Worm (Caenorhabditis elegans) whole organism, late embryonic: ENCODE data around the gene ZK632.4.

ENCODE experiments used
- C08G9.2 ChIP-seq: sonication (generic microtip); optimal IDR thresholded peaks from 2 replicates; lab custom pipeline; 2016; ENCODE audit warnings: mild to moderate bottlenecking, missing genetic modification characterization, moderate library complexity, missing compliant biosample characterization
- C38D4.7 ChIP-seq: fragments of 200-800 bp; sonication (Bioruptor generic); optimal IDR thresholded peaks from 2 replicates; lab custom pipeline; 2018; ENCODE audit warnings: mild to moderate bottlenecking, missing genetic modification characterization, moderate library complexity, missing compliant biosample characterization
- K02D7.2 ChIP-seq: sonication (generic microtip); optimal IDR thresholded peaks from 2 replicates; lab custom pipeline; 2017; ENCODE audit warnings: mild to moderate bottlenecking, missing genetic modification characterization, missing compliant biosample characterization
- T23F11.4 ChIP-seq: fragments of 200-800 bp; sonication (Bioruptor generic); optimal IDR thresholded peaks from 2 replicates; lab custom pipeline; 2018; ENCODE audit warnings: mild to moderate bottlenecking, missing genetic modification characterization, missing compliant biosample characterization
- Y22D7AL.16 ChIP-seq: sonication (generic microtip); optimal IDR thresholded peaks from 2 replicates; lab custom pipeline; 2016; ENCODE audit warnings: missing genetic modification characterization, missing compliant biosample characterization
- ahr-1 ChIP-seq: sonication (generic microtip); optimal IDR thresholded peaks from 2 replicates; lab custom pipeline; 2016; ENCODE audit warnings: missing genetic modification characterization, missing compliant biosample characterization
- ceh-18 ChIP-seq: sonication (generic microtip); optimal IDR thresholded peaks from 2 replicates; lab custom pipeline; 2016; ENCODE audit warnings: missing genetic modification characterization, missing compliant biosample characterization
- ceh-2 ChIP-seq: sonication (generic microtip); optimal IDR thresholded peaks from 2 replicates; lab custom pipeline; 2016; ENCODE audit warnings: missing genotype, missing genetic modification characterization, missing compliant biosample characterization
- ceh-22 ChIP-seq: sonication (generic microtip); optimal IDR thresholded peaks from 2 replicates; lab custom pipeline; 2017; ENCODE audit warnings: missing biosample characterization, missing genetic modification characterization
- ceh-24 ChIP-seq: sonication (generic microtip); optimal IDR thresholded peaks from 2 replicates; lab custom pipeline; 2016; ENCODE audit warnings: mild to moderate bottlenecking, missing genetic modification characterization, missing compliant biosample characterization
- ceh-30 ChIP-seq: fragments of 150-350 bp; optimal IDR thresholded peaks from 2 replicates; lab custom pipeline; 2014; ENCODE audit warnings: missing biosample characterization, missing genetic modification characterization
- ceh-31 ChIP-seq: sonication (generic microtip); optimal IDR thresholded peaks from 2 replicates; lab custom pipeline; 2016; ENCODE audit warnings: missing genetic modification characterization, missing compliant biosample characterization
- ceh-34 ChIP-seq: sonication (generic microtip); optimal IDR thresholded peaks from 2 replicates; lab custom pipeline; 2016; ENCODE audit warnings: mild to moderate bottlenecking, missing genetic modification characterization, missing compliant biosample characterization
- ceh-48 ChIP-seq: sonication (generic microtip); optimal IDR thresholded peaks from 2 replicates; lab custom pipeline; 2016; ENCODE audit warnings: missing genetic modification characterization, inconsistent platforms, missing compliant biosample characterization
- ceh-6 ChIP-seq: fragments of 200-800 bp; sonication (Bioruptor generic); optimal IDR thresholded peaks from 2 replicates; lab custom pipeline; 2018; ENCODE audit warnings: mild to moderate bottlenecking, missing genetic modification characterization, missing compliant biosample characterization
- ceh-9 ChIP-seq: sonication (generic microtip); optimal IDR thresholded peaks from 2 replicates; lab custom pipeline; 2016; ENCODE audit warnings: mild to moderate bottlenecking, missing genetic modification characterization, inconsistent platforms, missing compliant biosample characterization
- che-1 ChIP-seq: sonication (generic microtip); optimal IDR thresholded peaks from 2 replicates; lab custom pipeline; 2016; ENCODE audit warnings: mild to moderate bottlenecking, missing genetic modification characterization, missing compliant biosample characterization
- dmd-4 ChIP-seq: sonication (generic microtip); optimal IDR thresholded peaks from 2 replicates; lab custom pipeline; 2016; ENCODE audit warnings: borderline replicate concordance, missing genetic modification characterization, missing compliant biosample characterization
- dve-1 ChIP-seq: sonication (generic microtip); optimal IDR thresholded peaks from 2 replicates; lab custom pipeline; 2017; ENCODE audit warnings: antibody characterized with exemption, mild to moderate bottlenecking, missing genetic modification characterization, missing compliant biosample characterization
- elt-2 ChIP-seq: sonication (generic microtip); optimal IDR thresholded peaks from 2 replicates; lab custom pipeline; 2016; ENCODE audit warnings: missing genetic modification reagents, missing genetic modification characterization, missing compliant biosample characterization
- eyg-1 ChIP-seq: sonication (generic microtip); optimal IDR thresholded peaks from 2 replicates; lab custom pipeline; 2016; ENCODE audit warnings: missing genotype, missing genetic modification characterization, missing compliant biosample characterization
- fkh-6 ChIP-seq: sonication (generic microtip); optimal IDR thresholded peaks from 2 replicates; lab custom pipeline; 2016; ENCODE audit warnings: missing genetic modification characterization, missing compliant biosample characterization
- hlh-15 ChIP-seq: sonication (generic microtip); optimal IDR thresholded peaks from 2 replicates; lab custom pipeline; 2016; ENCODE audit warnings: missing genetic modification characterization, missing compliant biosample characterization
- hlh-30 ChIP-seq: sonication (generic microtip); optimal IDR thresholded peaks from 2 replicates; lab custom pipeline; 2017; ENCODE audit warnings: antibody characterized with exemption, missing genetic modification characterization, missing compliant biosample characterization; ENCODE audit not compliant: insufficient read depth
- hlh-6 ChIP-seq: sonication (generic microtip); optimal IDR thresholded peaks from 2 replicates; lab custom pipeline; 2016; ENCODE audit warnings: missing genotype, missing genetic modification characterization, missing compliant biosample characterization
- hlh-8 ChIP-seq: sonication (generic microtip); optimal IDR thresholded peaks from 2 replicates; lab custom pipeline; 2016; ENCODE audit warnings: missing genotype, missing genetic modification characterization, missing compliant biosample characterization
- lin-11 ChIP-seq: fragments of 200-800 bp; sonication (Bioruptor generic); optimal IDR thresholded peaks from 2 replicates; lab custom pipeline; 2018; ENCODE audit warnings: mild to moderate bottlenecking, missing genetic modification characterization, missing compliant biosample characterization
- madf-2 ChIP-seq: sonication (generic microtip); optimal IDR thresholded peaks from 2 replicates; lab custom pipeline; 2017; ENCODE audit warnings: missing genetic modification characterization, missing compliant biosample characterization
- nfya-1 ChIP-seq: sonication (generic microtip); optimal IDR thresholded peaks from 2 replicates; lab custom pipeline; 2017; ENCODE audit warnings: missing genetic modification characterization, mild to moderate bottlenecking, missing compliant biosample characterization, antibody characterized with exemption, moderate library complexity
- nhr-232 ChIP-seq: sonication (generic microtip); optimal IDR thresholded peaks from 2 replicates; lab custom pipeline; 2016; ENCODE audit warnings: missing genetic modification characterization, missing compliant biosample characterization
- pat-9 ChIP-seq: fragments of 200-800 bp; sonication (Bioruptor generic); optimal IDR thresholded peaks from 2 replicates; lab custom pipeline; 2018; ENCODE audit warnings: mild to moderate bottlenecking, missing genetic modification characterization, moderate library complexity, missing compliant biosample characterization
- pax-1 ChIP-seq: fragments of 150-350 bp; optimal IDR thresholded peaks from 2 replicates; lab custom pipeline; 2014; ENCODE audit warnings: missing biosample characterization, missing genetic modification characterization
- pqm-1 ChIP-seq: sonication (generic microtip); optimal IDR thresholded peaks from 2 replicates; lab custom pipeline; 2016; ENCODE audit warnings: missing genetic modification characterization, missing compliant biosample characterization
- pros-1 ChIP-seq: fragments of 150-350 bp; optimal IDR thresholded peaks from 2 replicates; lab custom pipeline; 2014; ENCODE audit warnings: missing biosample characterization, missing genetic modification reagents, missing genetic modification characterization
- ref-2 ChIP-seq: sonication (generic microtip); optimal IDR thresholded peaks from 2 replicates; lab custom pipeline; 2016; ENCODE audit warnings: missing genetic modification characterization, missing compliant biosample characterization
- rnt-1 ChIP-seq: sonication (generic microtip); optimal IDR thresholded peaks from 2 replicates; lab custom pipeline; 2016; ENCODE audit warnings: missing genetic modification characterization, missing compliant biosample characterization
- sox-2 ChIP-seq: fragments of 200-800 bp; sonication (Bioruptor generic); IDR thresholded peaks from 2 replicates; pipeline ENCODE4 v1.3.6; 2022; ENCODE audit warnings: missing genetic modification reagents, missing genetic modification characterization, missing compliant biosample characterization
- syd-9 ChIP-seq: sonication (generic microtip); optimal IDR thresholded peaks from 2 replicates; lab custom pipeline; 2016; ENCODE audit warnings: mild to moderate bottlenecking, missing genetic modification characterization, moderate library complexity, missing compliant biosample characterization
- tbx-2 ChIP-seq: sonication (generic microtip); optimal IDR thresholded peaks from 2 replicates; lab custom pipeline; 2016; ENCODE audit warnings: missing genetic modification characterization, missing compliant biosample characterization
- ttx-3 ChIP-seq: sonication (generic microtip); optimal IDR thresholded peaks from 2 replicates; lab custom pipeline; 2016; ENCODE audit warnings: missing genetic modification reagents, missing genetic modification characterization, missing compliant biosample characterization
- unc-42 ChIP-seq: sonication (generic microtip); optimal IDR thresholded peaks from 2 replicates; lab custom pipeline; 2016; ENCODE audit warnings: missing genotype, missing genetic modification characterization, missing compliant biosample characterization
- unc-86 ChIP-seq: sonication (generic microtip); optimal IDR thresholded peaks from 2 replicates; lab custom pipeline; 2016; ENCODE audit warnings: missing genetic modification characterization, missing compliant biosample characterization
- zip-5 ChIP-seq: sonication (generic microtip); optimal IDR thresholded peaks from 2 replicates; lab custom pipeline; 2016; ENCODE audit warnings: missing genetic modification characterization, missing compliant biosample characterization
- ztf-16 ChIP-seq: sonication (generic microtip); optimal IDR thresholded peaks from 2 replicates; lab custom pipeline; 2017; ENCODE audit warnings: missing genetic modification characterization, missing compliant biosample characterization

Gene ZK632.4

ce11 chrIII:9824330-9824934, 17.2 kb upstream of the ZK632.4 start, which contains the start of gene lin-52:
TSS of gene lin-52 (minus strand) at chrIII:9824750.
- no peak for TF ChIP-seq unc-42
- TF ChIP-seq pat-9 (tag; lab: Kevin White, UChicago): no peak
- TF ChIP-seq ceh-18: no peak
- no peak for TF ChIP-seq ref-2
- no peak for TF ChIP-seq pax-1

DNA sequence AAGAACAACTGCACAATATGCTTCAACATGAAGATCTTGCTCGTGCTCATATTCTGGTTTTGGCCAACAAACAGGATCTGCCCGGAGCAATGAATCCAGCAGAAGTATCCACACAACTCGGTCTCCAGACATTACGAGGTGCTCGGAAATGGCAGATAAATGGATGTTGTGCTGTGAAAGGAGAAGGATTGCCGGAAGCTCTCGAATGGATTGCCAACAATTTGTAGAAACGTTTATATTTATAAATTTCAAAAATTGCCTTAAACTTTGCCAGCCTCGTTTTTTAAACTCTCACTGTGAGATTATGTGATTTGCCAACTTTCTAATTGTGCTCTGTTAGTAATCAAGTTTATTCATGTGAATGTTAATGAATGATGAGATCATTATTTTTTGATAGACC, 16.5 kb upstream of the ZK632.4 start:
- TF ChIP-seq pqm-1 (tag; lab: Kevin White, UChicago) (no peak), sox-2 (no peak), fkh-6 (tag; lab: Kevin White, UChicago) (no peak), hlh-15 (tag; lab: Kevin White, UChicago) (no peak)
- TF ChIP-seq, all 69 proteins: peak for 0

DNA sequence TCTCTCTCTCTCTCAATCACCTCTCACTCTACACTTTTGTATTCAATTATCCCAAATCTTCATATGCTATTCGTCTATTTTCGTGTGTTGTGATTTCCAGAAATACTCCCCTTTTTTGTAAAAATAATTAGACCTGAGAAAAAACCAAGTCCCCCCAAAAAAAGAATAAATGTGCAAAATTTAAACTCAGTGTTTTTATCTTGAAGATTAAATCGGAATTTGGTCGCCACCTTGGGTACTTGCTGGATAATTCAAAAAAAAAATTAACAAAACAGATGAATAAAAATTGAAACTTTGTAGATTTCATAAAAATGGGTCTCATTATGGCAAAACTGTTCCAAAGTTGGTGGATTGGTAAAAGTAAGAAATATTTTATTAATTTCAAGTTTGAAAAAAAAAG, 15.7 kb upstream of the ZK632.4 start, which contains the start of gene arl-5:
TSS of gene arl-5 (plus strand) at position 301 of the 400 bp plus-strand sequence.
- TF ChIP-seq ceh-48 (tag; lab: Kevin White, UChicago) (no peak), ceh-9 (no peak), ceh-6 (no peak), zip-5 (tag; lab: Kevin White, UChicago) (no peak), pros-1 (tag; lab: Kevin White, UChicago) (no peak), dmd-4 (tag; lab: Kevin White, UChicago) (no peak), ztf-16 (no peak), nfya-1 (tag; lab: Kevin White, UChicago) (no peak), ceh-30 (tag; lab: Kevin White, UChicago) (no peak), syd-9 (tag; lab: Kevin White, UChicago) (no peak)

DNA sequence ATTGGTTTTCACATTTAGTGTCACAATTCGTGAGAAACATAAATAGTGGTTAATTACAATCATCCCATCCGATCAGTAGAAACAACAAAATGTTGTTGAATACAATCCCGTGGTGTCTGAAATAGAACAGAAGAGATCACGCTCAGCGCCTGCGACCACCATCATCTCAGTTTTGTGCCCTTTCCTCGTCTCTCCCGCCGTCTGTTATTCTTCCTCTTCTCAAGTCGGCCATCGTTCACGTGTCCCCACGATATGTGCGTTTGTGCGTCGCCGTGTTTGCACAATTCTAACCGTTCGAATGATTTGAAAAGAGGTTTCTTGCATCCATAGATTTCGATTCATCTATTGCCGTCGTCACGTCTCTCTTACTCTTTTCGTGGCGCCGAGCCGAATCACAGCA, 11.5 kb upstream of the ZK632.4 start, which contains the start of gene panl-3:
TSS of gene panl-3 (plus strand) at position 294 of the 400 bp plus-strand sequence.
- TF ChIP-seq pros-1 (tag; lab: Kevin White, UChicago) (peak; percentile 40), ztf-16 (no peak), dve-1 (tag; lab: Kevin White, UChicago) (no peak), nhr-232 (no peak), C38D4.7 (no peak), dmd-4 (tag; lab: Kevin White, UChicago) (no peak), nfya-1 (tag; lab: Kevin White, UChicago) (peak; percentile 16), unc-86 (tag; lab: Kevin White, UChicago) (no peak), syd-9 (tag; lab: Kevin White, UChicago) (no peak), pqm-1 (tag; lab: Kevin White, UChicago) (no peak), hlh-6 (peak; percentile 42), ceh-34 (peak; percentile 33), ceh-2 (tag; lab: Kevin White, UChicago) (no peak), T23F11.4 (no peak), C08G9.2 (tag; lab: Kevin White, UChicago) (peak; percentile 32), ceh-22 (tag; lab: Kevin White, UChicago) (no peak), ttx-3 (tag; lab: Kevin White, UChicago) (no peak), hlh-30 (peak; percentile 94), hlh-8 (tag; lab: Kevin White, UChicago) (no peak), ahr-1 (tag; lab: Kevin White, UChicago) (no peak), elt-2 (tag; lab: Kevin White, UChicago) (no peak), K02D7.2 (no peak), madf-2 (tag; lab: Kevin White, UChicago) (no peak), sox-2 (no peak), eyg-1 (tag; lab: Kevin White, UChicago) (no peak), che-1 (tag; lab: Kevin White, UChicago) (no peak), ceh-24 (tag; lab: Kevin White, UChicago) (no peak), rnt-1 (tag; lab: Kevin White, UChicago) (peak; percentile 14), tbx-2 (tag; lab: Kevin White, UChicago) (peak; percentile 77), lin-11 (no peak), Y22D7AL.16 (tag; lab: Kevin White, UChicago) (no peak), ceh-31 (tag; lab: Kevin White, UChicago) (peak; percentile 41), ceh-18 (no peak)
- TF ChIP-seq, all 69 proteins: peak for 9
